Worm (Caenorhabditis elegans): ENCODE data around the gene F29F11.20.

F29F11.20 gene

ce11 chrV:10716865-10717713 is 29.4 kb downstream of the F29F11.20 start:
- TF ChIP-seq ztf-11 (tag; optimal IDR thresholded peaks at IDR 0.05) (no peak), dmd-4 (tag; optimal IDR thresholded peaks at IDR 0.05) (no peak), nhr-6 (tag; optimal IDR thresholded peaks at IDR 0.05) (peak; percentile 1), sma-9 (GFP tag; optimal IDR thresholded peaks at IDR 0.05) (peak; percentile 97), sma-9 (tag; optimal IDR thresholded peaks at IDR 0.05) (peak; percentile 28), crh-2 (tag; optimal IDR thresholded peaks at IDR 0.05) (peak; percentile 38), nhr-237 (tag; optimal IDR thresholded peaks at IDR 0.05) (no peak), nhr-11 (tag; optimal IDR thresholded peaks at IDR 0.05) (no peak), skn-1 (tag; optimal IDR thresholded peaks at IDR 0.05) (no peak), lsy-2 (tag; optimal IDR thresholded peaks at IDR 0.05) (no peak), R02D3.7 (tag; optimal IDR thresholded peaks at IDR 0.05) (no peak), ceh-16 (tag; optimal IDR thresholded peaks at IDR 0.05) (peak; percentile 97), egl-27 (tag; optimal IDR thresholded peaks at IDR 0.05) (peak; percentile 33), C34F6.9 (tag; optimal IDR thresholded peaks at IDR 0.05) (peak; percentile 55), blmp-1 (tag; optimal IDR thresholded peaks at IDR 0.05; ENCODE audit: insufficient read depth) (peak; percentile 95), ZK546.5 (tag; optimal IDR thresholded peaks at IDR 0.05) (no peak), aly-2 (tag; optimal IDR thresholded peaks at IDR 0.05) (no peak), mab-5 (tag; optimal IDR thresholded peaks at IDR 0.05) (no peak), ama-1 (optimal IDR thresholded peaks at IDR 0.05) (no peak), elt-1 (tag; optimal IDR thresholded peaks at IDR 0.05) (no peak), unc-39 (tag; optimal IDR thresholded peaks at IDR 0.05) (no peak), nhr-12 (tag; optimal IDR thresholded peaks at IDR 0.05) (no peak), lin-11 (tag; optimal IDR thresholded peaks at IDR 0.05) (no peak), gmeb-1 (tag; optimal IDR thresholded peaks at IDR 0.05) (peak; percentile 29), sma-3 (GFP tag; optimal IDR thresholded peaks at IDR 0.05) (peak; percentile 92), nhr-10 (tag; optimal IDR thresholded peaks at IDR 0.05) (no peak), mdl-1 (tag; optimal IDR thresholded peaks at IDR 0.05) (peak; percentile 75 to 77), elt-3 (tag; optimal IDR thresholded peaks at IDR 0.05) (no peak), zag-1 (tag; optimal IDR thresholded peaks at IDR 0.05) (no peak), ztf-1 (GFP tag; conservative IDR thresholded peaks at IDR 0.05) (no peak), unc-62 (GFP tag; optimal IDR thresholded peaks at IDR 0.05) (no peak), nhr-129 (tag; optimal IDR thresholded peaks at IDR 0.05) (peak; percentile 35), fos-1 (tag; optimal IDR thresholded peaks at IDR 0.05) (peak; percentile 53), snpc-4 (tag; optimal IDR thresholded peaks at IDR 0.05) (no peak), nhr-23 (tag; optimal IDR thresholded peaks at IDR 0.05) (no peak), mbf-1 (tag; optimal IDR thresholded peaks at IDR 0.05) (no peak), nhr-25 (tag; optimal IDR thresholded peaks at IDR 0.05) (peak; percentile 97), alr-1 (tag; optimal IDR thresholded peaks at IDR 0.05) (no peak), Y55F3AM.14 (GFP tag; optimal IDR thresholded peaks at IDR 0.05) (peak; percentile 93), nhr-21 (tag; optimal IDR thresholded peaks at IDR 0.05) (peak; percentile 96), lin-13 (GFP tag; optimal IDR thresholded peaks at IDR 0.05) (no peak), lin-39 (tag; optimal IDR thresholded peaks at IDR 0.05) (no peak), sem-4 (tag; optimal IDR thresholded peaks at IDR 0.05) (peak; percentile 44), F13H6.1 (tag; optimal IDR thresholded peaks at IDR 0.05) (peak; percentile 37), ztf-4 (tag; optimal IDR thresholded peaks at IDR 0.05) (no peak), ceh-82 (tag; optimal IDR thresholded peaks at IDR 0.05) (no peak), peb-1 (tag; optimal IDR thresholded peaks at IDR 0.05) (peak; percentile 51), unc-55 (GFP tag; optimal IDR thresholded peaks at IDR 0.05) (no peak), nhr-77 (tag; optimal IDR thresholded peaks at IDR 0.05) (no peak)
